Worm (Caenorhabditis elegans): Measurements from ENCODE around the gene eat-3.
A peak's percentile ranks its signal among the peaks of the same experiment; 100 is the strongest.

Gene eat-3

DNA sequence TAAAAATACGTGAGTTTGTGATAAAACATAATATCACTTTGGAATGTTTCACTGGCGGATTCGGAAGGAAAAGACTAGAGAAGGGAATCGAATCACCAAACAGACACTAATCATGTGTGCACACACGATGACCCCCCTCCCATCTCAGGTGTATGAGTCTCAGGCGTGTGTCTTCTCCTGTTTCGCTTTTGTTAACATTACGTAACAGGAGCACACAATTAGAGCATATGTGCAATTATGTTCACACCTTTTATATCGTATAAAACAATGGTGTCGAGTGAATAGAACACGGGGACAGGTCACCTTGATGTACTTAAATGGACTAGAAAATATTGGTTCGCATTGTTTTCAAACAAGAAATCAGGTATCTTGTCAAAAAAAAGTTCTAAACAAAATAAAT, 7.9 kb upstream of the eat-3 start:
- TF ChIP-seq sea-1 (GFP tag; conservative IDR thresholded peaks at IDR 0.05) (no peak), hmg-4 (GFP tag; optimal IDR thresholded peaks at IDR 0.05) (peak; percentile 25)

- TF ChIP-seq tra-4 (tag; optimal IDR thresholded peaks at IDR 0.05): no peak
- no peak for TF ChIP-seq scrt-1 (GFP tag; IDR thresholded peaks at IDR 0.05)
- no peak for TF ChIP-seq ceh-13 (GFP tag; optimal IDR thresholded peaks at IDR 0.05)
- TF ChIP-seq ama-1 (optimal IDR thresholded peaks at IDR 0.05): no peak
- TF ChIP-seq tbx-37 (GFP tag; conservative IDR thresholded peaks at IDR 0.05): no peak
Observed at ce11 chrII:9319058-9319915, 5.4 kb upstream of the eat-3 start, which contains the start of the genes csa-1 and wdfy-2. TSS of gene csa-1 (minus strand) at chrII:9319726. TSS of gene wdfy-2 (plus strand) at chrII:9319865.

DNA sequence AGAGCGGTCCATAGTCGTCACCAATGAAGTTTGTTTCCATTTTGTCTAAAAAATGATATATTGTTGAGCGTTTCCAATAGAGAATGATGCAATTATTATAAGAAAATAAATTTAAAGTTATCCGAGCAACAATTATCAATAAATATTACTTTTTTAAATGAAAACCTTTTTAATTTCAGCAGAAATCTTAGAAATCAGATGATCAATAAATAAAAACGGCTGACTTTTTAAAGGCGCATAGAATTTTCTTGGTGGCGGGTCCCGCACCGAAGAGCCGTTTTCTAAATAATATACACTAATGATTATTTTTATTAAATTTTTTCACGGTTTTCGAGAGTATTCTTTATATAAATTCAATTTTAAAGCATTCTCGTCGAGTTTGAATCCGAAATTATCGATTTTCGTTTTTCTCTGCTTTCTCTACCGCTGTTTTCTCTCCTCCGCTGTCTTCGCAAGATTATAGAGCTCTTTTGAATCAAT, 1.8 kb upstream of the eat-3 start, which contains the start of gene rab-39:
Gene rab-39 (minus strand): TSS at position 51 of the 480 bp plus-strand sequence.
- TF ChIP-seq tbx-11 (GFP tag; IDR thresholded peaks at IDR 0.05) (no peak), F13C5.2 (tag; optimal IDR thresholded peaks at IDR 0.05) (peak; percentile 2), scrt-1 (GFP tag; IDR thresholded peaks at IDR 0.05) (no peak), ets-7 (tag; optimal IDR thresholded peaks at IDR 0.05) (no peak), tbx-37 (GFP tag; conservative IDR thresholded peaks at IDR 0.05) (no peak)

DNA sequence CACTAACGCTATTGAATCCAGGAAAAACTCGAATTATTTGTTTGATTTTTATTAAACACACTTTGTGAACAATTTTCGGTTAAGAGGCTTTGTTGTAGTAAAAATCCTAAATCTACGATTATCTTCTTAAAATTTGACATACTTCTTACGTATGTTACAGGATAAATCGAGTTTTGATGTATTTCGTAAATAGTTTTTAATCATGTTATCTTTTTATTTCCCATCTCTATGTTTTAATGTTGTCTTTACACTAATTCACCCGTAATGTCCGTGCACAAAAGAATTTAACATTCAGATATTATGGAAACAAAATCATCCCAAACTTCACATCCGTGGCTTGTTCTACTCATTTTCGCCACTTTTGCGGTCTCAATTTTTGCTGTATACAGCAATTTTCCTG, 1.0 kb upstream of the eat-3 start, which contains the start of gene egli-1:
Gene egli-1 (plus strand): TSS at position 301 of the 400 bp plus-strand sequence.
- TF ChIP-seq sea-1 (GFP tag; conservative IDR thresholded peaks at IDR 0.05): no peak
- TF ChIP-seq F13C5.2 (tag; optimal IDR thresholded peaks at IDR 0.05): no peak
- no peak for TF ChIP-seq hmbx-1 (tag; optimal IDR thresholded peaks at IDR 0.05)

- TF ChIP-seq ets-7 (tag; optimal IDR thresholded peaks at IDR 0.05): no peak
- no peak for TF ChIP-seq pes-1 (GFP tag; IDR thresholded peaks at IDR 0.05)
- TF ChIP-seq B0310.2 (tag; optimal IDR thresholded peaks at IDR 0.05): no peak
- TF ChIP-seq tra-4 (tag; optimal IDR thresholded peaks at IDR 0.05): no peak
- TF ChIP-seq scrt-1 (GFP tag; IDR thresholded peaks at IDR 0.05): no peak
- no peak for TF ChIP-seq aly-1 (tag; optimal IDR thresholded peaks at IDR 0.05)
- TF ChIP-seq hmbx-1 (tag; optimal IDR thresholded peaks at IDR 0.05): no peak
- no peak for TF ChIP-seq tbx-11 (GFP tag; IDR thresholded peaks at IDR 0.05)
- TF ChIP-seq ceh-36 (tag; optimal IDR thresholded peaks at IDR 0.05): no peak
- TF ChIP-seq F13C5.2 (tag; optimal IDR thresholded peaks at IDR 0.05): no peak
- no peak for TF ChIP-seq tbx-37 (GFP tag; conservative IDR thresholded peaks at IDR 0.05)
Observed at ce11 chrII:9325555-9325954, 881 bp downstream of the eat-3 start.

DNA sequence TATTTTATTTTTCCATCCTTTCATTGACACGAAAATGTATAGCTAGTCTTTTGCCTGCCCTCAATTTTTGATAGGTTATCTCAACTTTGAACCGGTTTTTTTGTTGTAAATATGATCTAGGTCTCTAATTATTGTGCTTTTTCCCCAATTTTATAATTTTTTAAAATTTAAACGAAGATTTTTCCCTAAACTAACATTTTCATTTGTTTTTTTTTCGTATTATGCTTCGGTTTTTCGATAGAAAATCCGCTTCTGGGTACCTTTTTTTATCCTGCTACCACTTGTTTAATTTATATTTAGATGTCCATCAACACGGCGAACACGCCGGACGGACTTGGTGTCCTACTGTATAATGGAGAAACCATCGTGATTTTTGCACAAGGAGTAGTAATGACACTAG, 4.8 kb downstream of the eat-3 start, which contains the start of gene wbp-2:
Gene wbp-2 (plus strand): TSS at position 301 of the 400 bp plus-strand sequence.
- TF ChIP-seq hmbx-1 (tag; optimal IDR thresholded peaks at IDR 0.05): no peak
- no peak for TF ChIP-seq tbx-11 (GFP tag; IDR thresholded peaks at IDR 0.05)
- TF ChIP-seq ama-1 (optimal IDR thresholded peaks at IDR 0.05): no peak
- no peak for TF ChIP-seq ceh-36 (tag; optimal IDR thresholded peaks at IDR 0.05)
- TF ChIP-seq tra-4 (tag; optimal IDR thresholded peaks at IDR 0.05): no peak
- no peak for TF ChIP-seq pes-1 (GFP tag; IDR thresholded peaks at IDR 0.05)
- no peak for TF ChIP-seq sea-1 (GFP tag; conservative IDR thresholded peaks at IDR 0.05)
- no peak for TF ChIP-seq ets-7 (tag; optimal IDR thresholded peaks at IDR 0.05)
- TF ChIP-seq F13C5.2 (tag; optimal IDR thresholded peaks at IDR 0.05): no peak
- no peak for TF ChIP-seq aly-1 (tag; optimal IDR thresholded peaks at IDR 0.05)
- TF ChIP-seq B0310.2 (tag; optimal IDR thresholded peaks at IDR 0.05): no peak
- TF ChIP-seq hmg-4 (GFP tag; optimal IDR thresholded peaks at IDR 0.05): no peak
- no peak for TF ChIP-seq tbx-37 (GFP tag; conservative IDR thresholded peaks at IDR 0.05)
- no peak for TF ChIP-seq ceh-13 (GFP tag; optimal IDR thresholded peaks at IDR 0.05)
- TF ChIP-seq flt-1 (GFP tag; IDR thresholded peaks at IDR 0.05): no peak
- TF ChIP-seq hnd-1 (tag; optimal IDR thresholded peaks at IDR 0.05): no peak
- no peak for TF ChIP-seq scrt-1 (GFP tag; IDR thresholded peaks at IDR 0.05)

ce11 chrII:9331343-9331742, 6.7 kb downstream of the eat-3 start, which contains the start of gene eif-3.F:
TSS of gene eif-3.F (plus strand) at chrII:9331643.
- TF ChIP-seq tra-4 (tag; optimal IDR thresholded peaks at IDR 0.05): no peak
- TF ChIP-seq flt-1 (GFP tag; IDR thresholded peaks at IDR 0.05): no peak
- TF ChIP-seq scrt-1 (GFP tag; IDR thresholded peaks at IDR 0.05): no peak
- no peak for TF ChIP-seq ceh-36 (tag; optimal IDR thresholded peaks at IDR 0.05)
- TF ChIP-seq aly-1 (tag; optimal IDR thresholded peaks at IDR 0.05): no peak
- no peak for TF ChIP-seq pes-1 (GFP tag; IDR thresholded peaks at IDR 0.05)
- TF ChIP-seq ceh-13 (GFP tag; optimal IDR thresholded peaks at IDR 0.05): no peak
- TF ChIP-seq tbx-37 (GFP tag; conservative IDR thresholded peaks at IDR 0.05): no peak
- no peak for TF ChIP-seq hmbx-1 (tag; optimal IDR thresholded peaks at IDR 0.05)
- no peak for TF ChIP-seq B0310.2 (tag; optimal IDR thresholded peaks at IDR 0.05)
- TF ChIP-seq ama-1 (optimal IDR thresholded peaks at IDR 0.05): no peak
- TF ChIP-seq tbx-11 (GFP tag; IDR thresholded peaks at IDR 0.05): no peak
- TF ChIP-seq ets-7 (tag; optimal IDR thresholded peaks at IDR 0.05): no peak

DNA sequence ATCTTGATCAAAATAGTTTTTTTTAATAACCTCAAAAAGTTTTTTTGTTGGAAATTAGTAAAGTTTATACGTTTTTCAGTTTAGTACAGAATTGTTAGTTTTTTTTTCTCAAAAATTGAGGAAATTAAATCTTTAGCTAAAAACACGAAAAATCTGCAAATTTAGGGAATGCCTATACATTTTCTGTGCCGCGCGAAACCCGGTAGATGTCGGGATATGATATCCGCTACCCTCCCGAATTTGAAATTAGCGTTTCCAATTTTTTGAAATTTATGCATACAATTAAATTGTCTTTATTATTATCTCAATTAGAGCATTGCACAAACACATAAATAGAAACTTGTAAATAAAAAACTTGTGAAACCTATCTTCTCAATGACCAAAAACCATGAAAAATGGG, 8.4 kb downstream of the eat-3 start:
- TF ChIP-seq hmbx-1 (tag; optimal IDR thresholded peaks at IDR 0.05): no peak
- TF ChIP-seq scrt-1 (GFP tag; IDR thresholded peaks at IDR 0.05): no peak
- no peak for TF ChIP-seq ceh-13 (GFP tag; optimal IDR thresholded peaks at IDR 0.05)
- no peak for TF ChIP-seq hnd-1 (tag; optimal IDR thresholded peaks at IDR 0.05)
- TF ChIP-seq ceh-36 (tag; optimal IDR thresholded peaks at IDR 0.05): no peak
- TF ChIP-seq F13C5.2 (tag; optimal IDR thresholded peaks at IDR 0.05): no peak
- no peak for TF ChIP-seq tbx-11 (GFP tag; IDR thresholded peaks at IDR 0.05)
- TF ChIP-seq B0310.2 (tag; optimal IDR thresholded peaks at IDR 0.05): no peak
